Worm (Caenorhabditis elegans) whole organism, mixed stage, embryonic: ENCODE measurements around the gene srx-62.
A peak's percentile ranks its signal among the peaks of the same experiment; 100 is the strongest.

ENCODE experiments used
- M03D4.4 ChIP-seq: sonication (generic microtip); optimal IDR thresholded peaks from 2 replicates; lab custom pipeline; 2017; ENCODE audit warnings: mild to moderate bottlenecking, missing genetic modification characterization, missing compliant biosample characterization
- bed-3 ChIP-seq: fragments of 200-800 bp; sonication (Bioruptor generic); optimal IDR thresholded peaks from 3 replicates; lab custom pipeline; 2018; ENCODE audit warnings: mild to moderate bottlenecking, missing genetic modification characterization, moderate library complexity, missing compliant biosample characterization
- blmp-1 ChIP-seq: fragments of 150-350 bp; optimal IDR thresholded peaks from 2 replicates; lab custom pipeline; 2014; ENCODE audit warnings: missing biosample characterization, missing genetic modification characterization
- ceh-39 ChIP-seq: fragments of 150-350 bp; optimal IDR thresholded peaks from 2 replicates; lab custom pipeline; 2014; ENCODE audit warnings: missing biosample characterization, missing genetic modification characterization
- ceh-43 ChIP-seq: fragments of 200-800 bp; sonication (Bioruptor generic); optimal IDR thresholded peaks from 2 replicates; lab custom pipeline; 2018; ENCODE audit warnings: mild to moderate bottlenecking, missing genetic modification characterization, moderate library complexity, missing compliant biosample characterization
- ces-1 ChIP-seq: fragments of 150-350 bp; optimal IDR thresholded peaks from 2 replicates; lab custom pipeline; 2014; ENCODE audit warnings: missing biosample characterization, missing genetic modification reagents, missing genetic modification characterization
- elt-1 ChIP-seq: sonication (generic microtip); optimal IDR thresholded peaks from 2 replicates; lab custom pipeline; 2017; ENCODE audit warnings: missing genetic modification characterization, mild to moderate bottlenecking, missing compliant biosample characterization, antibody characterized with exemption, moderate library complexity, borderline replicate concordance; ENCODE audit not compliant: insufficient read depth
- elt-3 ChIP-seq: fragments of 150-350 bp; optimal IDR thresholded peaks from 2 replicates; lab custom pipeline; 2014; ENCODE audit warnings: missing biosample characterization, missing genetic modification characterization
- flh-1 ChIP-seq: fragments of 200-800 bp; sonication (Bioruptor generic); optimal IDR thresholded peaks from 2 replicates; lab custom pipeline; 2018; ENCODE audit warnings: mild to moderate bottlenecking, missing genetic modification characterization, moderate library complexity, missing compliant biosample characterization
- ham-2 ChIP-seq: fragments of 200-800 bp; sonication (Bioruptor generic); optimal IDR thresholded peaks from 2 replicates; lab custom pipeline; 2018; ENCODE audit warnings: mild to moderate bottlenecking, missing genetic modification characterization, missing compliant biosample characterization
- hlh-1 ChIP-seq: fragments of 150-350 bp; optimal IDR thresholded peaks from 2 replicates; lab custom pipeline; 2014; ENCODE audit warnings: missing biosample characterization, missing genetic modification reagents, missing genetic modification characterization
- lin-13 ChIP-seq: fragments of 150-350 bp; optimal IDR thresholded peaks from 2 replicates; lab custom pipeline; 2014; ENCODE audit warnings: missing biosample characterization, missing genetic modification characterization
- lin-32 ChIP-seq: fragments of 200-800 bp; sonication (Bioruptor generic); optimal IDR thresholded peaks from 2 replicates; lab custom pipeline; 2018; ENCODE audit warnings: mild to moderate bottlenecking, missing genetic modification characterization, missing compliant biosample characterization
- lsy-2 ChIP-seq: fragments of 150-350 bp; optimal IDR thresholded peaks from 2 replicates; lab custom pipeline; 2014; ENCODE audit warnings: missing biosample characterization, missing genetic modification characterization
- mab-5 ChIP-seq: fragments of 150-350 bp; optimal IDR thresholded peaks from 2 replicates; lab custom pipeline; 2014; ENCODE audit warnings: missing biosample characterization, missing genetic modification characterization
- mep-1 ChIP-seq: fragments of 150-350 bp; optimal IDR thresholded peaks from 2 replicates; lab custom pipeline; 2017; ENCODE audit warnings: missing biosample characterization, missing genetic modification reagents, missing genetic modification characterization, inconsistent platforms
- mls-2 ChIP-seq: sonication (generic microtip); optimal IDR thresholded peaks from 2 replicates; lab custom pipeline; 2016; ENCODE audit warnings: mild to moderate bottlenecking, missing genetic modification characterization, moderate library complexity, missing compliant biosample characterization
- nhr-12 ChIP-seq: fragments of 150-350 bp; optimal IDR thresholded peaks from 2 replicates; lab custom pipeline; 2014; ENCODE audit warnings: missing biosample characterization, missing genetic modification characterization
- nhr-2 ChIP-seq: fragments of 150-350 bp; optimal IDR thresholded peaks from 2 replicates; lab custom pipeline; 2014; ENCODE audit warnings: missing biosample characterization, missing genetic modification characterization
- nhr-237 ChIP-seq: fragments of 150-350 bp; optimal IDR thresholded peaks from 2 replicates; lab custom pipeline; 2014; ENCODE audit warnings: missing biosample characterization, missing genetic modification characterization
- nhr-28 ChIP-seq: fragments of 150-350 bp; optimal IDR thresholded peaks from 2 replicates; lab custom pipeline; 2014; ENCODE audit warnings: missing biosample characterization, missing genetic modification characterization
- nhr-76 ChIP-seq: sonication (generic microtip); optimal IDR thresholded peaks from 2 replicates; lab custom pipeline; 2017; ENCODE audit warnings: missing biosample characterization, missing genetic modification characterization
- snpc-4 ChIP-seq: fragments of 150-350 bp; optimal IDR thresholded peaks from 2 replicates; lab custom pipeline; 2014; ENCODE audit warnings: missing biosample characterization, missing genetic modification characterization
- sptf-1 ChIP-seq: sonication (generic microtip); optimal IDR thresholded peaks from 2 replicates; lab custom pipeline; 2017; ENCODE audit warnings: mild to moderate bottlenecking, missing genetic modification characterization, moderate library complexity, missing compliant biosample characterization
- unc-120 ChIP-seq: sonication (generic microtip); optimal IDR thresholded peaks from 2 replicates; lab custom pipeline; 2017; ENCODE audit warnings: missing genetic modification characterization, missing compliant biosample characterization; ENCODE audit not compliant: poor library complexity, severe bottlenecking
- unc-39 ChIP-seq: fragments of 150-350 bp; optimal IDR thresholded peaks from 2 replicates; lab custom pipeline; 2014; ENCODE audit warnings: missing biosample characterization, missing genetic modification characterization
- unc-62 ChIP-seq: fragments of 150-350 bp; optimal IDR thresholded peaks from 2 replicates; lab custom pipeline; 2014; ENCODE audit warnings: missing biosample characterization, missing genetic modification reagents, missing genetic modification characterization
- zip-8 ChIP-seq: fragments of 150-350 bp; optimal IDR thresholded peaks from 2 replicates; lab custom pipeline; 2014; ENCODE audit warnings: missing biosample characterization, missing genetic modification characterization
- ztf-11 ChIP-seq: fragments of 150-350 bp; optimal IDR thresholded peaks from 2 replicates; lab custom pipeline; 2014; ENCODE audit warnings: missing biosample characterization, missing genetic modification characterization

Gene srx-62

DNA sequence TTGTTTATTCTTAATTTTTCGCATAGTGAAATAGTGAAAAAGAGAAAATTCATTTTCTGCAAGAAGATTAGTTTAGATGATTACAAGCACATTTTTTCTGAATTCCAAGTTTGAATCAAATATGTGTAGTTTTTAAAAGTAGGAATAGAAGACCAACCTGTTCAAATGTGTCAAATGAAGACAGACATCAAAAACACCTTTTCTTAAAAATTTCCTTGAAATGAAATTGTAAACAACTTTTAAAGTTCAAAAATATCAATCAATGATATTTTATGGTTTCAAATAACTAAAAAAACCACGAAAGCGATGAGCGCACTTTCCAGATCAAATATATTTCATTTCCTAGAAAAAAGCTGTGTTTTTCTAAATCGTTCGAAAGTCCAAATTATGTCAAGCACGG, 14.1 kb downstream of the srx-62 start, which contains the start of gene nlp-30:
Gene nlp-30, plus strand, starts transcription at position 301 of the 400 bp plus-strand sequence.
- TF ChIP-seq nhr-28 (tag; lab: Kevin White, UChicago) (no peak), ceh-43 (no peak), snpc-4 (tag; lab: Kevin White, UChicago) (no peak)

DNA sequence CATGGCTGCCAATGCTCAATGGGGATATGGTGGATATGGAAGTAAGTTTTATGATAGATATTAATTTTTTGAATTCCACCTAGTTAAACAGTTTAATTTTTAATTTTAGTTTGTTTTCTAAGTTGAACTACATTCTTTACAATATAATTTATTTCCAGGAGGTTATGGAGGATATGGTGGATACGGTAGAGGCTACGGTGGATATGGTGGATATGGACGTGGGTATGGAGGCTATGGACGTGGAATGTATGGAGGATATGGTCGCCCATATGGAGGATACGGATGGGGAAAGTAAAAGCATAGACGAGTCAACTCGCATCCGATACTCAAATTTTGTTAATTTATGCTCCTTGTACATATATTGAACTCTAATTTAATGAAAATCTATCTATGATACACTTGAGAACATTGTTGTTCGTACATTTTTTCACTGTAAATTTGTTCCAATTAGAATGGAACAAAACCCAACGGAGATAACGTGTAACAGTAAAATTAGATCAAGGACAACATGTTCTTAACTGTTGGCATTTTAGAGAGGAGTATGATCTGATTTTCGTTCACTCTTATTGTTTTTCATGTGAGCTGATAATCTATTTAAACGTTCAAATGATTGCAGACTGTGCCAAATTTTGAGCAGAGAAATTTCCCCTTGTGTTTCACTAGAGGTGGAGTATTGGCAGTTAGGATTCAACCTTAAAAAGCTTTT, 15.4 kb downstream of the srx-62 start:
- TF ChIP-seq lin-32 (GFP tag; lab: Kevin White, UChicago) (no peak), snpc-4 (tag; lab: Kevin White, UChicago) (no peak), ham-2 (no peak), lin-13 (tag; lab: Kevin White, UChicago) (no peak), nhr-76 (tag; lab: Kevin White, UChicago) (no peak), blmp-1 (tag; lab: Kevin White, UChicago) (no peak), lsy-2 (tag; lab: Kevin White, UChicago) (no peak), mls-2 (tag; lab: Kevin White, UChicago) (no peak), mep-1 (tag; lab: Kevin White, UChicago) (no peak)

DNA sequence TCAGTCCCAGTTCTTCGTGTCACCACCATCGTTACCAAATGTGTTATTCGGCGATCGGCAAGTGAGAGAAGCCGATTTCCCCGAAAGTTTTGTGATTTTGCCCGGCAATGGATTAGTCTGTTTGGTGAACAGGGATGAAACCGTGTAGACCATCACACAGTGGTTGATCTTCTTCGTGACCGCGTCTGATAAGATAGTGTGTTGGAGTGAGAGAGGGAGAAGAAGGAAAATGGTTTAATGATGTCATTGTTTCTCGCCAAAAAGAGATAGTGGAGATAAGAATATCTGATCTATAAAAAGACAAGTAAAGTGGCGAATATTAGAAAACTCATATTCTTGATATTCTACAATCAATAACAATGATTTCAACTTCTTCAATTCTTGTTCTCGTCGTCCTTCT, 15.9 kb downstream of the srx-62 start, which contains the start of gene nlp-31:
Gene nlp-31, plus strand, starts transcription at position 237 of the 400 bp plus-strand sequence.
- peak; percentile 93 for TF ChIP-seq elt-3
- peak; percentile 15 for TF ChIP-seq nhr-237
- no peak for TF ChIP-seq unc-120 (tag; lab: Kevin White, UChicago)
- TF ChIP-seq unc-62: no peak
- TF ChIP-seq elt-1: peak; percentile 13
- no peak for TF ChIP-seq ces-1
- no peak for TF ChIP-seq lin-13 (tag; lab: Kevin White, UChicago)
- no peak for TF ChIP-seq ceh-39 (tag; lab: Kevin White, UChicago)

DNA sequence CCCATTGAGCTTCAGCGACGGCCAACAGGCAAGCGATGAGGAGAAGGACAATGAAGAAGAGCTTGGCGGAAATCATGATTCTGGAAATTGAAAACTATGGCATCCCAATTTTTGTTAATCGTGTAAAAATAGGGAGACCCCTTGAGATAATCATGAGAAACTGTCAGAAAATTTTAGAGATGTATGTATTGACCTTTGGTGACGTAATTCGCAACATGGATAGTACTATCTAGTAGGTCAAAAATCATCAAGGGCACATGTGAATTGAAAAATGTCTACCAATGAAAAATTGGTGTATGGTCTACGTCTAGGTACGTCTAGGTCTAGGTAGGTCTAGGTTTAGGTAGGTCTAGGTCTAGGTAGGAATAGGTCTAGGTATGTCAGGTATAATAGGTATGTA, 16.7 kb downstream of the srx-62 start, which contains the start of gene nlp-34:
Gene nlp-34, minus strand, starts transcription at position 82 of the 400 bp plus-strand sequence.
- TF ChIP-seq ceh-39 (tag; lab: Kevin White, UChicago): no peak
- no peak for TF ChIP-seq unc-39 (tag; lab: Kevin White, UChicago)
- no peak for TF ChIP-seq M03D4.4 (tag; lab: Kevin White, UChicago)
- no peak for TF ChIP-seq sptf-1 (tag; lab: Kevin White, UChicago)
- TF ChIP-seq nhr-28 (tag; lab: Kevin White, UChicago): no peak
- no peak for TF ChIP-seq mls-2 (tag; lab: Kevin White, UChicago)
- no peak for TF ChIP-seq ztf-11
- no peak for TF ChIP-seq nhr-12 (tag; lab: Kevin White, UChicago)
- no peak for TF ChIP-seq zip-8 (tag; lab: Kevin White, UChicago)
- no peak for TF ChIP-seq snpc-4 (tag; lab: Kevin White, UChicago)
- TF ChIP-seq, all 35 proteins: peak for 0

DNA sequence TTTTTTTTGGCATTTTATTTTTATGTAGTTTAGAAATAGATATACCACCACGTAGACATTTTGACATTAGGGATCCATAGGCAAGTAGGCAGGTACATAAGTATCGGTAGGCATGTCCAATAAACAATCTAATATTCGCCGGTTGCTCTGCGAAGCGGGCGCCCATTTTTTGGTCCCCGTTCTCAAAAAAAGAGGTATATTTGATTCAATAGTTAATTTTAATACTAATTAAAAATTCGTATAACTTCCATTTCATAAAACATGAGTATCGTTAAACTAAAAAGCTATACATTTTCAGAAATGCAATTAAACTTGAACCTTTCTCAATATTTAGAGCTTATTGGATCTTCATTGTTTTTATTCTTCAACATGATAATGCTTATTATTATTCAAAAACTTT, 18.8 kb downstream of the srx-62 start, which contains the start of gene str-83:
Gene str-83, plus strand, starts transcription at position 301 of the 400 bp plus-strand sequence.
- no peak for TF ChIP-seq mls-2 (tag; lab: Kevin White, UChicago)
- TF ChIP-seq nhr-2 (tag; lab: Kevin White, UChicago): no peak
- TF ChIP-seq ceh-39 (tag; lab: Kevin White, UChicago): no peak
- TF ChIP-seq ceh-43: no peak
- TF ChIP-seq unc-62: no peak
- no peak for TF ChIP-seq elt-1
- TF ChIP-seq elt-3: no peak
- no peak for TF ChIP-seq hlh-1 (tag; lab: Kevin White, UChicago)
- TF ChIP-seq nhr-12 (tag; lab: Kevin White, UChicago): no peak
- TF ChIP-seq blmp-1 (tag; lab: Kevin White, UChicago): no peak
- TF ChIP-seq mep-1 (tag; lab: Kevin White, UChicago): no peak
- no peak for TF ChIP-seq lin-13 (tag; lab: Kevin White, UChicago)
- no peak for TF ChIP-seq mab-5 (tag; lab: Kevin White, UChicago)
- no peak for TF ChIP-seq sptf-1 (tag; lab: Kevin White, UChicago)
- no peak for TF ChIP-seq ham-2
- no peak for TF ChIP-seq zip-8 (tag; lab: Kevin White, UChicago)
- no peak for TF ChIP-seq flh-1 (GFP tag; lab: Kevin White, UChicago)
- no peak for TF ChIP-seq lsy-2 (tag; lab: Kevin White, UChicago)
- no peak for TF ChIP-seq ztf-11

- TF ChIP-seq mep-1 (tag; lab: Kevin White, UChicago): no peak
- no peak for TF ChIP-seq nhr-12 (tag; lab: Kevin White, UChicago)
- no peak for TF ChIP-seq bed-3 (GFP tag; lab: Kevin White, UChicago)
- no peak for TF ChIP-seq ceh-39 (tag; lab: Kevin White, UChicago)
- no peak for TF ChIP-seq ztf-11
- TF ChIP-seq mab-5 (tag; lab: Kevin White, UChicago): no peak
- no peak for TF ChIP-seq elt-3
- no peak for TF ChIP-seq lsy-2 (tag; lab: Kevin White, UChicago)
- TF ChIP-seq elt-1: no peak
- TF ChIP-seq nhr-237: no peak
These were observed 21.4 kb downstream of the srx-62 start, which contains the start of gene str-82 for ce11 chrV:3974361-3974760. Gene str-82 (plus strand): TSS chrV:3974661.
